Fruit fly (Drosophila melanogaster) whole organism, embryonic: ENCODE results near the gene Lerp.

Experiments used
- Adf1 ChIP-seq: fragments of 200-800 bp; sonication (Bioruptor generic); IDR thresholded peaks from 2 replicates; pipeline ENCODE4 v1.3.6; 2022; ENCODE audit warnings: missing biosample characterization, missing genetic modification characterization
- CG10321 ChIP-seq: fragments of 200-800 bp; sonication (Bioruptor generic); IDR thresholded peaks from 2 replicates; pipeline ENCODE4 v1.3.6; 2022; ENCODE audit warnings: missing biosample characterization, missing genetic modification characterization
- CG10462 ChIP-seq: fragments of 200-800 bp; sonication (Bioruptor generic); optimal IDR thresholded peaks from 2 replicates; lab custom pipeline; 2016; ENCODE audit warnings: missing biosample characterization, missing genetic modification characterization
- CG11560 ChIP-seq: fragments of 200-800 bp; sonication (Bioruptor generic); IDR thresholded peaks from 3 replicates; pipeline ENCODE4 v1.3.6; 2022; ENCODE audit warnings: missing biosample characterization, missing genetic modification characterization
- CG13123 ChIP-seq: fragments of 200-800 bp; sonication (Bioruptor generic); optimal IDR thresholded peaks from 2 replicates; lab custom pipeline; 2016; ENCODE audit warnings: missing biosample characterization, missing genetic modification characterization
- CG13624 ChIP-seq: fragments of 200-800 bp; sonication (Bioruptor generic); optimal IDR thresholded peaks from 2 replicates; lab custom pipeline; 2016; ENCODE audit warnings: missing biosample characterization, missing genetic modification characterization
- CG14667 ChIP-seq: fragments of 200-800 bp; sonication (Bioruptor generic); IDR thresholded peaks from 2 replicates; pipeline ENCODE4 v1.3.6; 2022; ENCODE audit warnings: missing biosample characterization, missing genetic modification characterization
- CG1603 ChIP-seq: fragments of 200-800 bp; sonication (Bioruptor generic); optimal IDR thresholded peaks from 2 replicates; lab custom pipeline; 2019; ENCODE audit warnings: missing biosample characterization, mild to moderate bottlenecking, missing genetic modification characterization, moderate library complexity
- CG17568 ChIP-seq: fragments of 200-800 bp; sonication (Bioruptor generic); optimal IDR thresholded peaks from 2 replicates; lab custom pipeline; 2018; ENCODE audit warnings: missing biosample characterization, mild to moderate bottlenecking, missing genetic modification characterization, moderate library complexity
- CG17912 ChIP-seq: fragments of 200-800 bp; sonication (Bioruptor generic); optimal IDR thresholded peaks from 2 replicates; lab custom pipeline; 2018; ENCODE audit warnings: missing biosample characterization, mild to moderate bottlenecking, missing genetic modification characterization
- CG1792 ChIP-seq: fragments of 200-800 bp; sonication (Bioruptor generic); optimal IDR thresholded peaks from 2 replicates; lab custom pipeline; 2016; ENCODE audit warnings: missing biosample characterization, missing genetic modification characterization
- CG32772 ChIP-seq: fragments of 200-800 bp; sonication (Bioruptor generic); IDR thresholded peaks from 2 replicates; pipeline ENCODE4 v1.3.6; 2022; ENCODE audit warnings: missing biosample characterization, missing genetic modification characterization
- CG34224 ChIP-seq: fragments of 200-800 bp; sonication (Bioruptor generic); IDR thresholded peaks from 3 replicates; pipeline ENCODE4 v1.3.6; 2022; ENCODE audit warnings: missing biosample characterization, missing genetic modification characterization; ENCODE audit not compliant: partially characterized antibody
- CG34376 ChIP-seq: fragments of 200-800 bp; sonication (Bioruptor generic); optimal IDR thresholded peaks from 2 replicates; lab custom pipeline; 2018; ENCODE audit warnings: missing biosample characterization, mild to moderate bottlenecking, missing genetic modification characterization
- CG3847 ChIP-seq: fragments of 200-800 bp; sonication (Bioruptor generic); IDR thresholded peaks from 2 replicates; pipeline ENCODE4 v1.3.6; 2022; ENCODE audit warnings: missing biosample characterization, missing genetic modification characterization
- CG43689 ChIP-seq: fragments of 200-800 bp; sonication (Bioruptor generic); IDR thresholded peaks from 2 replicates; pipeline ENCODE4 v1.3.6; 2022; ENCODE audit warnings: missing biosample characterization, missing genetic modification characterization
- CG6689 ChIP-seq: fragments of 200-800 bp; sonication (Bioruptor generic); IDR thresholded peaks from 2 replicates; pipeline ENCODE4 v1.3.6; 2022; ENCODE audit warnings: missing biosample characterization, missing genetic modification characterization
- CG6791 ChIP-seq: fragments of 200-800 bp; sonication (Bioruptor generic); IDR thresholded peaks from 3 replicates; pipeline ENCODE4 v1.3.6; 2022; ENCODE audit warnings: missing biosample characterization, missing genetic modification characterization; ENCODE audit not compliant: partially characterized antibody
- CG6813 ChIP-seq: fragments of 200-800 bp; sonication (Bioruptor generic); optimal IDR thresholded peaks from 2 replicates; lab custom pipeline; 2017; ENCODE audit warnings: missing biosample characterization, missing genetic modification characterization, mild to moderate bottlenecking, moderate library complexity, missing genetic modification reagents
- CG7987 ChIP-seq: fragments of 200-800 bp; sonication (Bioruptor generic); optimal IDR thresholded peaks from 2 replicates; lab custom pipeline; 2018; ENCODE audit warnings: missing biosample characterization, mild to moderate bottlenecking, missing genetic modification characterization, moderate library complexity
- Dip2 ChIP-seq: fragments of 200-800 bp; sonication (Bioruptor generic); IDR thresholded peaks from 2 replicates; pipeline ENCODE4 v1.3.6; 2022; ENCODE audit warnings: missing biosample characterization, missing genetic modification characterization
- Dp ChIP-seq: fragments of 200-800 bp; sonication (Bioruptor generic); optimal IDR thresholded peaks from 2 replicates; lab custom pipeline; 2018; ENCODE audit warnings: missing biosample characterization, mild to moderate bottlenecking, missing genetic modification characterization, moderate library complexity
- E2f1 ChIP-seq: fragments of 200-800 bp; sonication (Bioruptor generic); IDR thresholded peaks from 2 replicates; pipeline ENCODE4 v1.3.6; 2022; ENCODE audit warnings: missing biosample characterization, missing genetic modification characterization
- Ets97D ChIP-seq: fragments of 200-800 bp; sonication (Bioruptor generic); optimal IDR thresholded peaks from 3 replicates; lab custom pipeline; 2016; ENCODE audit warnings: missing biosample characterization, missing genetic modification characterization
- Gug ChIP-seq: fragments of 200-800 bp; sonication (Bioruptor generic); IDR thresholded peaks from 4 replicates; pipeline ENCODE4 v1.3.6; 2022; ENCODE audit warnings: missing biosample characterization, missing genetic modification characterization
- Hr51 ChIP-seq, 2 experiments: fragments of 200-800 bp; sonication (Bioruptor generic); optimal IDR thresholded peaks; 2 replicates in 1 of 2; 3 replicates in 1 of 2; lab custom pipeline; 2016 to 2018; ENCODE audit warnings: missing biosample characterization in 2 of 2, missing genetic modification characterization in 2 of 2, mild to moderate bottlenecking in 1 of 2, moderate library complexity in 1 of 2
- MTF-1 ChIP-seq: fragments of 200-800 bp; sonication (Bioruptor generic); optimal IDR thresholded peaks from 2 replicates; lab custom pipeline; 2018; ENCODE audit warnings: missing biosample characterization, mild to moderate bottlenecking, missing genetic modification characterization, borderline replicate concordance
- Sin3A ChIP-seq: fragments of >200 bp; optimal IDR thresholded peaks from 2 replicates; lab custom pipeline; 2018
- Sox102F ChIP-seq: fragments of 200-800 bp; sonication (Bioruptor generic); optimal IDR thresholded peaks from 2 replicates; lab custom pipeline; 2018; ENCODE audit warnings: missing biosample characterization, mild to moderate bottlenecking, missing genetic modification characterization, moderate library complexity
- Spps ChIP-seq: fragments of 200-800 bp; sonication (Bioruptor generic); optimal IDR thresholded peaks from 2 replicates; lab custom pipeline; 2018; ENCODE audit warnings: missing biosample characterization, mild to moderate bottlenecking, missing genetic modification characterization
- Trl ChIP-seq, 3 experiments: fragments of >200 bp in 2 of 3; fragments of 200-800 bp in 1 of 3; sonication (Bioruptor generic) in 1 of 3; optimal IDR thresholded peaks; 2 replicates in 1 of 3; 3 replicates in 2 of 3; lab custom pipeline; 2016 to 2017; ENCODE audit warnings: missing biosample characterization in 1 of 3, missing genetic modification characterization in 1 of 3
- Usf ChIP-seq: fragments of 200-800 bp; sonication (Bioruptor generic); optimal IDR thresholded peaks from 2 replicates; lab custom pipeline; 2017; ENCODE audit warnings: missing genotype, missing biosample characterization, missing genetic modification characterization
- Xbp1 ChIP-seq: fragments of 200-800 bp; sonication (Bioruptor generic); optimal IDR thresholded peaks from 3 replicates; lab custom pipeline; 2016; ENCODE audit warnings: missing biosample characterization, mild to moderate bottlenecking, missing genetic modification characterization
- ash1 ChIP-seq: fragments of 200-800 bp; sonication (Bioruptor generic); optimal IDR thresholded peaks from 2 replicates; lab custom pipeline; 2018; ENCODE audit warnings: missing biosample characterization, mild to moderate bottlenecking, missing genetic modification characterization
- bigmax ChIP-seq: fragments of 200-800 bp; sonication (Bioruptor generic); optimal IDR thresholded peaks from 2 replicates; lab custom pipeline; 2018; ENCODE audit warnings: missing biosample characterization, mild to moderate bottlenecking, missing genetic modification characterization
- cg ChIP-seq: fragments of 200-800 bp; sonication (Bioruptor generic); optimal IDR thresholded peaks from 3 replicates; lab custom pipeline; 2019; ENCODE audit warnings: missing biosample characterization, mild to moderate bottlenecking, missing genetic modification characterization, moderate library complexity
- crol ChIP-seq: fragments of 200-800 bp; sonication (Bioruptor generic); IDR thresholded peaks from 2 replicates; pipeline ENCODE4 v1.3.6; 2022; ENCODE audit warnings: missing biosample characterization, missing genetic modification characterization
- dimm ChIP-seq: fragments of 200-800 bp; sonication (Bioruptor generic); IDR thresholded peaks from 2 replicates; pipeline ENCODE4 v1.3.6; 2022; ENCODE audit warnings: missing biosample characterization, missing genetic modification characterization
- gfzf ChIP-seq: fragments of 200-800 bp; sonication (Bioruptor generic); optimal IDR thresholded peaks from 2 replicates; lab custom pipeline; 2016; ENCODE audit warnings: missing biosample characterization, mild to moderate bottlenecking, missing genetic modification characterization, moderate library complexity
- gro ChIP-seq: fragments of 200-800 bp; sonication (Bioruptor generic); optimal IDR thresholded peaks from 2 replicates; lab custom pipeline; 2016; ENCODE audit warnings: missing biosample characterization, missing genetic modification characterization
- gsb-n ChIP-seq: fragments of 200-800 bp; sonication (Bioruptor generic); optimal IDR thresholded peaks from 3 replicates; lab custom pipeline; 2018; ENCODE audit warnings: missing biosample characterization, mild to moderate bottlenecking, missing genetic modification characterization
- hbn ChIP-seq: fragments of 200-800 bp; sonication (Bioruptor generic); IDR thresholded peaks from 2 replicates; pipeline ENCODE4 v1.3.6; 2022; ENCODE audit warnings: missing biosample characterization, missing genetic modification characterization; ENCODE audit not compliant: partially characterized antibody
- ind ChIP-seq: fragments of 200-800 bp; sonication (Bioruptor generic); optimal IDR thresholded peaks from 3 replicates; lab custom pipeline; 2016; ENCODE audit warnings: missing biosample characterization, missing genetic modification characterization
- nmo ChIP-seq: fragments of 200-800 bp; sonication (Bioruptor generic); optimal IDR thresholded peaks from 2 replicates; lab custom pipeline; 2018; ENCODE audit warnings: missing biosample characterization, mild to moderate bottlenecking, missing genetic modification characterization, moderate library complexity
- oc ChIP-seq: fragments of 200-800 bp; sonication (Bioruptor generic); optimal IDR thresholded peaks from 2 replicates; lab custom pipeline; 2018; ENCODE audit warnings: missing biosample characterization, mild to moderate bottlenecking, missing genetic modification characterization, moderate library complexity
- sens ChIP-seq: fragments of 200-800 bp; sonication (Bioruptor generic); peaks from one replicate; lab custom pipeline; 2016; ENCODE audit warnings: missing biosample characterization, missing genetic modification characterization
- sug ChIP-seq: fragments of 200-800 bp; optimal IDR thresholded peaks from 2 replicates; lab custom pipeline; 2019; ENCODE audit warnings: missing biosample characterization, mild to moderate bottlenecking, missing genetic modification characterization, moderate library complexity
- twi ChIP-seq: fragments of 200-800 bp; optimal IDR thresholded peaks from 2 replicates; lab custom pipeline; 2019; ENCODE audit warnings: missing biosample characterization, mild to moderate bottlenecking, missing genetic modification characterization, moderate library complexity

Lerp gene

dm6 chr3R:26876432-26876831, 13.5 kb upstream of the Lerp start, which contains the start of gene CG5500 (continued):
- TF ChIP-seq Dp (GFP tag; lab: Kevin White, UChicago) (peak; percentile 64), hbn (GFP tag; lab: Robert Waterston, UW) (peak; percentile 54), Hr51 (GFP tag; optimal IDR thresholded peaks at IDR 0.05; lab: Kevin White, UChicago) (no peak), CG1603 (tag; lab: Kevin White, UChicago) (peak; percentile 51), Ets97D (GFP tag; lab: Kevin White, UChicago) (peak; percentile 13), gro (GFP tag; lab: Kevin White, UChicago) (peak; percentile 29), CG17568 (GFP tag; lab: Kevin White, UChicago) (peak; percentile 30), CG34376 (GFP tag; lab: Kevin White, UChicago) (peak; percentile 6)
- TF ChIP-seq, all 482 proteins: peak for 57

DNA sequence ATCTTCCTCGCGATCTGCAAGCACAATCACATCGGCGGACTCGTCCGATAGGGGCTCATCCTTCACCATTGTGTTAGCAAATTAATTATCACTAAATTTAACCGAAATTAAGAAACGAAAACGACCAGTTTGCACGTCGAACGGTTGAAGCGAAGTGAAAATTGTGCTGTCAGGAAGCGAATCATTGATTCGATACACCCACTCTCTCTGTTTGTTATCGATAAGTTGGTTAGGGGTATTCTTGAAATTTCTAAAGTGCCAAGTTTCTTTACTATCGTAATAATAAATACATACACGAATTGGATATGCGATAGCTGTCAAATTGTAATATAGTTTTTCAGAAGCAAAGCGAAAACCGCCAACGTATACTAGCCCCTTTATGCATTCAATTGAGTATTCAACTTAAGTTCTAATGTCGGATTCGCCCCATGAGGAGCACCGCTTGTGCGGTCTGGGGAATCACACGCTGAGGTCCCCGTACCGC, 12.7 kb upstream of the Lerp start, which contains the start of gene Rb97D:
Rb97D (minus strand) TSS at position 199 of the 484 bp plus-strand sequence.
- TF ChIP-seq Usf = peak; percentile 43
- peak; percentile 50 for TF ChIP-seq cg (GFP tag; lab: Kevin White, UChicago)
- TF ChIP-seq ind (GFP tag; lab: Kevin White, UChicago) = peak; percentile 67
- TF ChIP-seq CG3847 (GFP tag; lab: Robert Waterston, UW) = peak; percentile 74
- TF ChIP-seq sug (tag; lab: Kevin White, UChicago) = peak; percentile 67
- TF ChIP-seq oc (tag; lab: Kevin White, UChicago) = peak; percentile 29
- peak; percentile 54; the same call in 1 of the 2 replicates for TF ChIP-seq E2f1
- peak; percentile 96 for TF ChIP-seq sens (GFP tag; lab: Kevin White, UChicago)
- peak; percentile 23 for TF ChIP-seq Spps (tag; lab: Kevin White, UChicago)
- no peak for TF ChIP-seq ash1 (GFP tag; lab: Kevin White, UChicago)
- peak; percentile 62 for TF ChIP-seq Gug (GFP tag; lab: Robert Waterston, UW)
- peak; percentile 16; the same call in 1 of the 2 replicates for TF ChIP-seq crol (GFP tag; lab: Robert Waterston, UW)
- no peak for TF ChIP-seq CG17912 (GFP tag; lab: Kevin White, UChicago)
- TF ChIP-seq bigmax (GFP tag; lab: Kevin White, UChicago) = no peak
- TF ChIP-seq CG43689 (GFP tag; lab: Robert Waterston, UW) = peak; percentile 14; the same call in 1 of the 2 replicates
- TF ChIP-seq CG10321 (GFP tag; lab: Robert Waterston, UW) = no peak
- TF ChIP-seq CG7987 (GFP tag; lab: Kevin White, UChicago) = no peak
- no peak for TF ChIP-seq CG10462 (GFP tag; lab: Kevin White, UChicago)
- TF ChIP-seq CG13123 (GFP tag; lab: Kevin White, UChicago) = peak; percentile 24
- peak; percentile 77 for TF ChIP-seq Xbp1 (GFP tag; lab: Kevin White, UChicago)
- peak; percentile 89 for TF ChIP-seq gsb-n (tag; lab: Kevin White, UChicago)
- peak; percentile 45 for TF ChIP-seq CG1792 (GFP tag; lab: Kevin White, UChicago)
- TF ChIP-seq CG34376 (GFP tag; lab: Kevin White, UChicago) = peak; percentile 51
- no peak for TF ChIP-seq MTF-1 (GFP tag; lab: Kevin White, UChicago)
- TF ChIP-seq Adf1 (GFP tag; lab: Robert Waterston, UW) = peak; percentile 40; the same call in 1 of the 2 replicates
- no peak for TF ChIP-seq Dip2 (GFP tag; lab: Robert Waterston, UW)
- peak; percentile 85 for TF ChIP-seq CG6791 (GFP tag; lab: Robert Waterston, UW)
- peak; percentile 63 for TF ChIP-seq twi (tag; lab: Kevin White, UChicago)
- TF ChIP-seq nmo (GFP tag; lab: Kevin White, UChicago) = peak; percentile 73
- TF ChIP-seq gfzf (GFP tag; lab: Kevin White, UChicago) = peak; percentile 52
- no peak for TF ChIP-seq Trl (optimal IDR thresholded peaks at IDR 0.05; lab: Kevin White, UChicago)
- peak; percentile 81 for TF ChIP-seq Trl (GFP tag; optimal IDR thresholded peaks at IDR 0.05; lab: Kevin White, UChicago)
- TF ChIP-seq Sin3A (lab: Kevin White, UChicago) = peak; percentile 26
- no peak for TF ChIP-seq dimm (GFP tag; lab: Robert Waterston, UW)
- TF ChIP-seq Sox102F (GFP tag; lab: Kevin White, UChicago) = peak; percentile 55
- peak; percentile 71 for TF ChIP-seq CG6689 (GFP tag; lab: Robert Waterston, UW)
- TF ChIP-seq CG11560 (tag; lab: Robert Waterston, UW) = peak; percentile 48; the same call in 1 of the 3 replicates
- TF ChIP-seq CG6813 (GFP tag; lab: Kevin White, UChicago) = peak; percentile 19
- peak; percentile 84 for TF ChIP-seq CG13624 (GFP tag; lab: Kevin White, UChicago)
- peak; percentile 30; the same call in 1 of the 2 replicates for TF ChIP-seq CG32772
- TF ChIP-seq CG14667 (GFP tag; lab: Robert Waterston, UW) = peak; percentile 51; the same call in 1 of the 2 replicates
- peak; percentile 90 for TF ChIP-seq CG34224 (GFP tag; lab: Robert Waterston, UW)
